Worm (Caenorhabditis elegans): ENCODE measurements around the gene tat-6.

DNA sequence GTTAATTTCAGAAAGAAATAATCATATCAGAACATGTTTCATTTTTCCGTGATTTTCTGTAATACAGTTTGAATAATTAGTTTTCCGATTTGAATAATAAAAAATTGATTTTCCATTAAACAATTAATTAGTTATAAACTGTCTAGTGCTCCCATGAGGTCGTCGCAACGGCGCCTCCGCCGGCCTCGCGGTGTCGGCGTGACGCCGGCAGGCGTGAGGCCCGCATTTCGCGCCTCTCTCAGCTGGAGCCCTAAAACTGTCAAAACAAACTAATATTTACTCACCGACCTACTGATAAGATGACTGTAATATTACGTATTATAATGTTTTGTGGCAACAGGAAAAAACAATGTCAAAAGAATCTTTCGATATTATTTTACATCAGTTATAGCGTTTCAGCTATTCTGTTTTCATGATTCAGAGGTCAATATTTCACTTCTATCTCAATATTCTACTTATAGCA, 4.4 kb downstream of the tat-6 start, which contains the start of gene F02C9.2:
- no peak for TF ChIP-seq unc-62 (GFP tag; optimal IDR thresholded peaks at IDR 0.05)
- no peak for TF ChIP-seq lsy-2 (tag; optimal IDR thresholded peaks at IDR 0.05)
- TF ChIP-seq nhr-12 (tag; optimal IDR thresholded peaks at IDR 0.05) = no peak
- no peak for TF ChIP-seq ztf-11 (tag; optimal IDR thresholded peaks at IDR 0.05)
- TF ChIP-seq elt-3 (tag; optimal IDR thresholded peaks at IDR 0.05) = no peak
- TF ChIP-seq nhr-237 (tag; optimal IDR thresholded peaks at IDR 0.05) = no peak
- TF ChIP-seq nhr-28 (tag; optimal IDR thresholded peaks at IDR 0.05) = no peak
- no peak for TF ChIP-seq sem-2 (GFP tag; optimal IDR thresholded peaks at IDR 0.05)
- no peak for TF ChIP-seq mep-1 (tag; optimal IDR thresholded peaks at IDR 0.05)
- no peak for TF ChIP-seq nhr-76 (tag; optimal IDR thresholded peaks at IDR 0.05)
- no peak for TF ChIP-seq tbx-8 (GFP tag; optimal IDR thresholded peaks at IDR 0.05)
- no peak for TF ChIP-seq pha-4 (tag; optimal IDR thresholded peaks at IDR 0.05)
- no peak for TF ChIP-seq zip-8 (tag; optimal IDR thresholded peaks at IDR 0.05)
